Fruit fly (Drosophila melanogaster): Measurements from ENCODE around the gene Vajk3.
A peak's percentile ranks its signal among the peaks of the same experiment; 100 is the strongest.

DNA sequence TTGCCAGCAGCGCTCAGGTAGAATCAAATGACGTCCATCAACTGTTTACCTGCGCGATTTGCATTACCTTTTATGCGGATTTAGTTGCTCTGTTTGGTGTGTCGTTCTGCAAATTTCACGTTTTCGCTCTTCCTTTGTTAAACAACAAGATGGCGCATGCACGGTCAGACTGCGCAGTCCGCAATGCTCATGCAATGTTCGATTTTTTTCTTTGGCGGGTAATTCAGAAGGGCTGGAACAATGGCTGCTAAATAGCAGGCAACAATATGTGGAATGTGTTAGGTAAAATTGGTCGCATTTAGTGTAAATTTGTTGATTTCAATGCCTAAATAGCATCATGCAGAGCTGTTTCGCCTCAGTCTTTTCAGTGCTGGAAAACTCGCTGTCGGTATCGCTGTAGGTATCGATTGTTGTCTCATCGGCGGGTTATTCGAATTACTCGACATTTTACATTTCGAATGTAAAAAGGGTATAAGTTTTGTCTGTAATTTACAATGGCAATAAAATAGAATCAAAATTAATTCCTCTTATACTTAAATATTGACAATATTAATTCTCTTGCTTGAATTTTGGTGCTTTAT, 42.9 kb downstream of the Vajk3 start, which contains the start of gene Smg5:
- TF ChIP-seq CG10348 (GFP tag; IDR thresholded peaks at IDR 0.05), result peak; percentile 55; the same call in 1 of the 2 replicates
- TF ChIP-seq CG4496 (GFP tag; IDR thresholded peaks at IDR 0.05), result peak; percentile 93

Data from whole organism, pupa.